Fruit fly (Drosophila melanogaster) whole organism, pupa: ENCODE data around the gene Cipc.

Source experiments
- CG10348 ChIP-seq: fragments of 200-800 bp; sonication (Bioruptor generic); IDR thresholded peaks from 2 replicates; pipeline ENCODE4 v1.3.6; 2022; ENCODE audit warnings: missing biosample characterization, missing genetic modification characterization
- CG13204 ChIP-seq: fragments of 200-800 bp; sonication (Bioruptor generic); optimal IDR thresholded peaks from 2 replicates; lab custom pipeline; 2018; ENCODE audit warnings: missing biosample characterization, mild to moderate bottlenecking, missing genetic modification characterization, moderate library complexity
- CG17806 ChIP-seq: fragments of 200-800 bp; sonication (Bioruptor generic); optimal IDR thresholded peaks from 2 replicates; lab custom pipeline; 2018; ENCODE audit warnings: missing biosample characterization, mild to moderate bottlenecking, missing genetic modification characterization, moderate library complexity
- CG32121 ChIP-seq: fragments of 200-800 bp; sonication (Bioruptor generic); IDR thresholded peaks from 2 replicates; pipeline ENCODE4 v1.3.6; 2022; ENCODE audit warnings: missing biosample characterization, missing genetic modification characterization
- CG34367 ChIP-seq: fragments of 200-800 bp; sonication (Bioruptor generic); optimal IDR thresholded peaks from 2 replicates; lab custom pipeline; 2018; ENCODE audit warnings: missing biosample characterization, mild to moderate bottlenecking, missing genetic modification characterization
- CG4496 ChIP-seq: fragments of 200-800 bp; sonication (Bioruptor generic); IDR thresholded peaks from 3 replicates; pipeline ENCODE4 v1.3.6; 2022; ENCODE audit warnings: missing biosample characterization, missing genetic modification characterization
- CG9948 ChIP-seq: fragments of 200-800 bp; sonication (Bioruptor generic); optimal IDR thresholded peaks from 2 replicates; lab custom pipeline; 2018; ENCODE audit warnings: missing biosample characterization, mild to moderate bottlenecking, missing genetic modification characterization, moderate library complexity
- EcR ChIP-seq: fragments of 200-800 bp; sonication (Bioruptor generic); optimal IDR thresholded peaks from 3 replicates; lab custom pipeline; 2019; ENCODE audit warnings: missing biosample characterization, missing genetic modification characterization, mild to moderate bottlenecking, moderate library complexity, missing genetic modification reagents
- Pif1A ChIP-seq: fragments of 200-800 bp; sonication (Bioruptor generic); optimal IDR thresholded peaks from 3 replicates; lab custom pipeline; 2016; ENCODE audit warnings: missing biosample characterization, missing genetic modification characterization
- Snoo ChIP-seq: fragments of 200-800 bp; sonication (Bioruptor generic); optimal IDR thresholded peaks from 3 replicates; lab custom pipeline; 2017; ENCODE audit warnings: missing biosample characterization, mild to moderate bottlenecking, missing genetic modification characterization, inconsistent platforms
- gl ChIP-seq: fragments of 200-800 bp; sonication (Bioruptor generic); optimal IDR thresholded peaks from 2 replicates; lab custom pipeline; 2018; ENCODE audit warnings: missing biosample characterization, mild to moderate bottlenecking, missing genetic modification characterization

DNA sequence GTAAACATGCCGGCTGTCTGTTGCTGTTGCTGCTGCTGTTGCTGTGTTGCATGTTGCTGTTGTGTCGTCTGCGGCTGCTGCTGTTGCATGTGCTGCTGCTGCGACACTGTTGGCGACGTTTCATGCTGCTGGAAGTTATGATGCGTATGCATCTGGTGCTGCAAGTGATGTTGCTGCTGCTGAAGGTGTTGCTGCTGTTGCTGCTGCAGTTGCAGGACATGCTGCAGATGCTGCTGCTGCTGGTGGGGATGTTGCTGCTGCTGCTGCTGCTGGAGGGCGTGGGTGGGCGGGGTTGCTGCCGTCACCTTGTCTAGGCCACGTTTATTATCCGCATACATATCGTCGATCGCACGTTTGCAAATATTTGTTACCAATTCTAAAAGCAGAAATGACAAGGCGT is 10.5 kb upstream of the Cipc start:
- no peak for TF ChIP-seq CG17806
- no peak for TF ChIP-seq CG13204 (GFP tag; lab: Kevin White, UChicago)
- TF ChIP-seq gl (tag; lab: Kevin White, UChicago) = no peak
- TF ChIP-seq EcR (GFP tag; lab: Kevin White, UChicago) = no peak
- no peak for TF ChIP-seq CG9948
- TF ChIP-seq CG10348 (GFP tag; lab: Robert Waterston, UW) = no peak
- no peak for TF ChIP-seq Snoo
- no peak for TF ChIP-seq CG32121 (GFP tag; lab: Robert Waterston, UW)
- no peak for TF ChIP-seq CG4496 (GFP tag; lab: Robert Waterston, UW)
- no peak for TF ChIP-seq Pif1A (GFP tag; lab: Kevin White, UChicago)
- TF ChIP-seq CG34367 = no peak
